Worm (Caenorhabditis elegans): Measurements from ENCODE around the gene C31G12.1.

ce11 chrV:18195006-18195405 is 15.2 kb downstream of the C31G12.1 start, which contains the start of gene F16H6.3:
- TF ChIP-seq F13H6.1 (tag; optimal IDR thresholded peaks at IDR 0.05) (no peak), unc-86 (tag; optimal IDR thresholded peaks at IDR 0.05) (no peak), nfya-1 (tag; optimal IDR thresholded peaks at IDR 0.05) (no peak)
